Worm (Caenorhabditis elegans) whole organism, young adult: ENCODE measurements around the gene nhr-147.

Experiments used
- B0035.1 ChIP-seq: sonication (generic microtip); optimal IDR thresholded peaks from 2 replicates; lab custom pipeline; 2016; ENCODE audit warnings: missing genetic modification characterization, mild to moderate bottlenecking, missing compliant biosample characterization, missing genotype, missing genetic modification reagents
- F49E8.2 ChIP-seq: sonication (generic microtip); optimal IDR thresholded peaks from 3 replicates; lab custom pipeline; 2017; ENCODE audit warnings: missing genetic modification characterization, mild to moderate bottlenecking, missing compliant biosample characterization, antibody characterized with exemption, moderate library complexity; ENCODE audit not compliant: insufficient read depth
- F57C9.4 ChIP-seq: sonication (generic microtip); optimal IDR thresholded peaks from 2 replicates; lab custom pipeline; 2017; ENCODE audit warnings: mild to moderate bottlenecking, missing genetic modification characterization, missing compliant biosample characterization
- K12H6.12 ChIP-seq: fragments of 200-800 bp; sonication (Bioruptor generic); optimal IDR thresholded peaks from 2 replicates; lab custom pipeline; 2018; ENCODE audit warnings: mild to moderate bottlenecking, missing genetic modification characterization, missing compliant biosample characterization
- ama-1 ChIP-seq, 3 experiments: fragments of 150-350 bp in 1 of 3; sonication (generic microtip) in 2 of 3; optimal IDR thresholded peaks; 2 replicates each; lab custom pipeline; 2014 to 2018; ENCODE audit warnings: missing biosample characterization in 2 of 3, missing genetic modification characterization in 2 of 3, missing genetic modification reagents in 2 of 3
- aptf-3 ChIP-seq: fragments of 200-800 bp; sonication (Bioruptor generic); IDR thresholded peaks from 2 replicates; pipeline ENCODE4 v1.3.6; 2022; ENCODE audit warnings: missing genetic modification characterization, missing compliant biosample characterization
- attf-5 ChIP-seq: fragments of 200-800 bp; sonication (Bioruptor generic); optimal IDR thresholded peaks from 2 replicates; lab custom pipeline; 2018; ENCODE audit warnings: mild to moderate bottlenecking, missing genetic modification characterization, missing compliant biosample characterization
- cebp-2 ChIP-seq: fragments of 200-800 bp; sonication (Bioruptor generic); IDR thresholded peaks from 2 replicates; pipeline ENCODE4 v1.3.6; 2022; ENCODE audit warnings: missing genetic modification characterization, missing compliant biosample characterization
- ceh-79 ChIP-seq: sonication (generic microtip); optimal IDR thresholded peaks from 2 replicates; lab custom pipeline; 2017; ENCODE audit warnings: mild to moderate bottlenecking, missing genetic modification characterization, missing compliant biosample characterization
- ceh-91 ChIP-seq: fragments of 200-800 bp; sonication (Bioruptor generic); IDR thresholded peaks from 2 replicates; pipeline ENCODE4 v1.3.6; 2022; ENCODE audit warnings: missing genetic modification reagents, missing genetic modification characterization, missing compliant biosample characterization
- die-1 ChIP-seq: sonication (generic microtip); optimal IDR thresholded peaks from 2 replicates; lab custom pipeline; 2016; ENCODE audit warnings: missing genotype, mild to moderate bottlenecking, missing genetic modification characterization, missing compliant biosample characterization
- dpff-1 ChIP-seq: sonication (generic microtip); optimal IDR thresholded peaks from 2 replicates; lab custom pipeline; 2017; ENCODE audit warnings: mild to moderate bottlenecking, missing genetic modification characterization, missing compliant biosample characterization
- dpl-1 ChIP-seq: fragments of 150-350 bp; optimal IDR thresholded peaks from 2 replicates; lab custom pipeline; 2014; ENCODE audit warnings: missing biosample characterization, missing genetic modification reagents, missing genetic modification characterization
- egl-44 ChIP-seq: fragments of 200-800 bp; sonication (Bioruptor generic); IDR thresholded peaks from 2 replicates; pipeline ENCODE4 v1.3.6; 2022; ENCODE audit warnings: missing genetic modification reagents, missing genetic modification characterization, missing compliant biosample characterization
- ets-4 ChIP-seq: fragments of 200-800 bp; sonication (Bioruptor generic); optimal IDR thresholded peaks from 2 replicates; lab custom pipeline; 2018; ENCODE audit warnings: mild to moderate bottlenecking, missing genetic modification characterization, missing compliant biosample characterization
- gei-17 ChIP-seq: fragments of 200-800 bp; sonication (Bioruptor generic); optimal IDR thresholded peaks from 2 replicates; lab custom pipeline; 2018; ENCODE audit warnings: mild to moderate bottlenecking, missing genetic modification characterization, missing compliant biosample characterization
- hmg-20 ChIP-seq: fragments of 200-800 bp; sonication (Bioruptor generic); IDR thresholded peaks from 2 replicates; pipeline ENCODE4 v1.3.6; 2022; ENCODE audit warnings: missing genetic modification reagents, missing genetic modification characterization, missing compliant biosample characterization
- hrde-1 ChIP-seq: sonication (generic microtip); optimal IDR thresholded peaks from 2 replicates; lab custom pipeline; 2016; ENCODE audit warnings: missing genetic modification characterization, mild to moderate bottlenecking, missing compliant biosample characterization, moderate library complexity, missing genotype, missing genetic modification reagents, borderline replicate concordance
- hsf-1 ChIP-seq: fragments of 200-800 bp; sonication (Bioruptor generic); IDR thresholded peaks from 2 replicates; pipeline ENCODE4 v1.3.6; 2022; ENCODE audit warnings: missing genetic modification reagents, missing genetic modification characterization, missing compliant biosample characterization
- let-526 ChIP-seq: fragments of 200-800 bp; sonication (Bioruptor generic); IDR thresholded peaks from 2 replicates; pipeline ENCODE4 v1.3.6; 2022; ENCODE audit warnings: missing genetic modification reagents, missing genetic modification characterization, missing compliant biosample characterization
- lin-40 ChIP-seq: sonication (generic microtip); optimal IDR thresholded peaks from 2 replicates; lab custom pipeline; 2016; ENCODE audit warnings: missing genetic modification characterization, mild to moderate bottlenecking, missing compliant biosample characterization, missing genotype, missing genetic modification reagents
- lsl-1 ChIP-seq: fragments of 200-800 bp; sonication (Bioruptor generic); optimal IDR thresholded peaks from 2 replicates; lab custom pipeline; 2018; ENCODE audit warnings: mild to moderate bottlenecking, missing genetic modification characterization, moderate library complexity, missing compliant biosample characterization
- lsy-27 ChIP-seq: sonication (generic microtip); optimal IDR thresholded peaks from 2 replicates; lab custom pipeline; 2017; ENCODE audit warnings: missing genetic modification characterization, mild to moderate bottlenecking, missing compliant biosample characterization, antibody characterized with exemption, missing genotype, borderline replicate concordance; ENCODE audit not compliant: insufficient read depth
- madf-10 ChIP-seq: sonication (generic microtip); optimal IDR thresholded peaks from 2 replicates; lab custom pipeline; 2016; ENCODE audit warnings: mild to moderate bottlenecking, missing genetic modification characterization, missing compliant biosample characterization
- nhr-27 ChIP-seq: fragments of 200-800 bp; sonication (Bioruptor generic); optimal IDR thresholded peaks from 2 replicates; lab custom pipeline; 2018; ENCODE audit warnings: mild to moderate bottlenecking, missing genetic modification characterization, moderate library complexity, missing compliant biosample characterization
- pbrm-1 ChIP-seq: fragments of 200-800 bp; sonication (Bioruptor generic); IDR thresholded peaks from 2 replicates; pipeline ENCODE4 v1.3.6; 2022; ENCODE audit warnings: missing genetic modification reagents, missing genetic modification characterization, missing compliant biosample characterization
- rcor-1 ChIP-seq: fragments of 200-800 bp; sonication (Bioruptor generic); IDR thresholded peaks from 2 replicates; pipeline ENCODE4 v1.3.6; 2022; ENCODE audit warnings: missing genetic modification reagents, missing genetic modification characterization, missing compliant biosample characterization
- rec-8 ChIP-seq, 2 experiments: sonication (generic microtip); optimal IDR thresholded peaks; 2 replicates each; lab custom pipeline; 2016; ENCODE audit warnings: mild to moderate bottlenecking in 2 of 2, missing genetic modification characterization in 2 of 2, missing genetic modification reagents in 2 of 2, missing genotype in 2 of 2, missing biosample characterization in 1 of 2, missing compliant biosample characterization in 1 of 2, moderate library complexity in 1 of 2
- sea-2 ChIP-seq: fragments of 200-800 bp; sonication (Bioruptor generic); IDR thresholded peaks from 2 replicates; pipeline ENCODE4 v1.3.6; 2022; ENCODE audit warnings: missing genetic modification characterization, missing compliant biosample characterization
- snpc-3.4 ChIP-seq: sonication (generic microtip); optimal IDR thresholded peaks from 2 replicates; lab custom pipeline; 2017; ENCODE audit warnings: missing genetic modification characterization, mild to moderate bottlenecking, missing compliant biosample characterization, antibody characterized with exemption, moderate library complexity, missing genotype, missing genetic modification reagents
- snpc-4 ChIP-seq, 5 experiments: fragments of 150-350 bp in 1 of 5; sonication (generic microtip) in 4 of 5; optimal IDR thresholded peaks; 2 replicates each; lab custom pipeline; 2014 to 2018; ENCODE audit warnings: missing genetic modification characterization in 5 of 5, missing biosample characterization in 3 of 5, antibody characterized with exemption in 2 of 5, mild to moderate bottlenecking in 2 of 5, missing compliant biosample characterization in 2 of 5, missing genotype in 2 of 5, moderate library complexity in 2 of 5, missing genetic modification reagents in 1 of 5
- tlf-1 ChIP-seq: fragments of 200-800 bp; sonication (Bioruptor generic); optimal IDR thresholded peaks from 2 replicates; lab custom pipeline; 2018; ENCODE audit warnings: mild to moderate bottlenecking, missing genetic modification characterization, missing compliant biosample characterization
- unc-130 ChIP-seq: sonication (generic microtip); optimal IDR thresholded peaks from 2 replicates; lab custom pipeline; 2016; ENCODE audit warnings: missing genetic modification reagents, missing genetic modification characterization, missing compliant biosample characterization
- xnd-1 ChIP-seq: sonication (generic microtip); optimal IDR thresholded peaks from 2 replicates; lab custom pipeline; 2016; ENCODE audit warnings: missing genotype, missing genetic modification reagents, missing genetic modification characterization, missing compliant biosample characterization
- zfh-2 ChIP-seq: fragments of 200-800 bp; sonication (Bioruptor generic); conservative IDR thresholded peaks from 2 replicates; pipeline ENCODE4 v1.3.6; 2022; ENCODE audit warnings: missing genetic modification reagents, missing genetic modification characterization, missing compliant biosample characterization
- ztf-18 ChIP-seq: sonication (generic microtip); optimal IDR thresholded peaks from 2 replicates; lab custom pipeline; 2016; ENCODE audit warnings: missing genotype, mild to moderate bottlenecking, missing genetic modification characterization, missing compliant biosample characterization
- ztf-28 ChIP-seq: fragments of 200-800 bp; sonication (Bioruptor generic); IDR thresholded peaks from 2 replicates; pipeline ENCODE4 v1.3.6; 2022; ENCODE audit warnings: missing genetic modification reagents, missing genetic modification characterization, missing compliant biosample characterization
- ztf-3 ChIP-seq: fragments of 200-800 bp; sonication (Bioruptor generic); optimal IDR thresholded peaks from 2 replicates; lab custom pipeline; 2018; ENCODE audit warnings: mild to moderate bottlenecking, missing genetic modification characterization, missing compliant biosample characterization

nhr-147 gene

ce11 chrV:7341942-7342341 lies 3.7 kb upstream of the nhr-147 start, which contains the start of the genes nhr-263 and nhr-148:
Gene nhr-263, minus strand, starts transcription at chrV:7342042.
Gene nhr-148, plus strand, starts transcription at chrV:7342156.
- TF ChIP-seq aptf-3 (GFP tag; lab: Robert Waterston, UW): no peak
- no peak for TF ChIP-seq tlf-1 (GFP tag; lab: Kevin White, UChicago)
- no peak for TF ChIP-seq ets-4 (GFP tag; lab: Kevin White, UChicago)
- no peak for TF ChIP-seq K12H6.12
- TF ChIP-seq snpc-4 (GFP tag; optimal IDR thresholded peaks at IDR 0.05; lab: Kevin White, UChicago): no peak
- no peak for TF ChIP-seq snpc-4 (tag; optimal IDR thresholded peaks at IDR 0.05; lab: Kevin White, UChicago)
- TF ChIP-seq F49E8.2: no peak
- TF ChIP-seq xnd-1 (tag; lab: Kevin White, UChicago): no peak
- no peak for TF ChIP-seq snpc-3.4 (tag; lab: Kevin White, UChicago)
- no peak for TF ChIP-seq ztf-3
- TF ChIP-seq sea-2 (GFP tag; lab: Robert Waterston, UW): no peak
- TF ChIP-seq lsy-27 (tag; lab: Kevin White, UChicago): no peak
- TF ChIP-seq die-1 (tag; lab: Kevin White, UChicago): no peak

- TF ChIP-seq unc-130 (GFP tag; lab: Kevin White, UChicago) (no peak), B0035.1 (tag; lab: Kevin White, UChicago) (no peak)
- TF ChIP-seq, all 124 proteins: peak for 0
Measured at ce11 chrV:7343522-7343921, 2.1 kb upstream of the nhr-147 start, which contains the start of gene srh-244. Gene srh-244, plus strand, starts transcription at chrV:7343822.

- TF ChIP-seq zfh-2 (no peak), B0035.1 (tag; lab: Kevin White, UChicago) (no peak), lin-40 (no peak)
Measured at ce11 chrV:7349541-7349940, 3.9 kb downstream of the nhr-147 start, which contains the start of gene nhr-149. Gene nhr-149, minus strand, starts transcription at chrV:7349641.

- TF ChIP-seq attf-5 (GFP tag; lab: Kevin White, UChicago) (no peak), ama-1 (optimal IDR thresholded peaks at IDR 0.05; lab: Kevin White, UChicago) (no peak), ama-1 (GFP tag; optimal IDR thresholded peaks at IDR 0.05; lab: Kevin White, UChicago) (no peak), egl-44 (GFP tag; lab: Robert Waterston, UW) (no peak), let-526 (GFP tag; lab: Robert Waterston, UW) (no peak), lsl-1 (GFP tag; lab: Kevin White, UChicago) (no peak), ceh-91 (no peak), dpff-1 (no peak), madf-10 (tag; lab: Kevin White, UChicago) (no peak), dpl-1 (GFP tag; lab: Kevin White, UChicago) (no peak), die-1 (tag; lab: Kevin White, UChicago) (no peak), sea-2 (GFP tag; lab: Robert Waterston, UW) (no peak), pbrm-1 (GFP tag; lab: Robert Waterston, UW) (no peak), hrde-1 (tag; lab: Kevin White, UChicago) (no peak), ztf-18 (tag; lab: Kevin White, UChicago) (no peak)
Measured at ce11 chrV:7352186-7353053, 6.8 kb downstream of the nhr-147 start, which contains the start of the genes srh-231 and srh-275. Gene srh-231, minus strand, starts transcription at chrV:7352236. Gene srh-275, plus strand, starts transcription at chrV:7353003.

ce11 chrV:7353602-7354001 lies 8.0 kb downstream of the nhr-147 start:
- no peak for TF ChIP-seq ceh-79 (tag; lab: Kevin White, UChicago)
- TF ChIP-seq ztf-28 (GFP tag; lab: Robert Waterston, UW): no peak
- TF ChIP-seq F57C9.4 (tag; lab: Kevin White, UChicago): no peak
- no peak for TF ChIP-seq rec-8 (tag; optimal IDR thresholded peaks at IDR 0.05; lab: Kevin White, UChicago)
- no peak for TF ChIP-seq nhr-27 (tag; lab: Kevin White, UChicago)
- TF ChIP-seq aptf-3 (GFP tag; lab: Robert Waterston, UW): no peak
- no peak for TF ChIP-seq hsf-1 (GFP tag; lab: Robert Waterston, UW)
- TF ChIP-seq hmg-20 (GFP tag; lab: Robert Waterston, UW): no peak
- no peak for TF ChIP-seq gei-17 (GFP tag; lab: Kevin White, UChicago)
- no peak for TF ChIP-seq attf-5 (GFP tag; lab: Kevin White, UChicago)
- TF ChIP-seq tlf-1 (GFP tag; lab: Kevin White, UChicago): no peak
- TF ChIP-seq madf-10 (tag; lab: Kevin White, UChicago): no peak
- no peak for TF ChIP-seq rcor-1
- TF ChIP-seq cebp-2: no peak
- TF ChIP-seq, all 124 proteins: peak for 0
